In genomic region chrV:11462963-11463453, ce11 we compare ENCODE assay signal across 4 worm cellular contexts.
TF ChIP-seq lines count a peak whose summit lies in the region.

zipt-16 (plus strand) TSS chrV:11463013.

TF ChIP-seq in whole organism, L1 larva, 84 proteins besides CTCF, POLR2A, EP300 and RAD21 (continues in another document):
- TF ChIP-seq nhr-85 (tag; lab: Kevin White, UChicago) (peak; percentile 60), egl-13 (tag; optimal IDR thresholded peaks at IDR 0.05; lab: Kevin White, UChicago) (no peak), ceh-90 (tag; optimal IDR thresholded peaks at IDR 0.05; lab: Kevin White, UChicago) (no peak), aha-1 (tag; optimal IDR thresholded peaks at IDR 0.05; lab: Kevin White, UChicago) (no peak), fos-1 (tag; optimal IDR thresholded peaks at IDR 0.05; lab: Kevin White, UChicago) (no peak), ztf-11 (tag; optimal IDR thresholded peaks at IDR 0.05; lab: Kevin White, UChicago) (no peak), alr-1 (tag; optimal IDR thresholded peaks at IDR 0.05; lab: Kevin White, UChicago; ENCODE audit: borderline replicate concordance) (no peak), lin-14 (GFP tag; optimal IDR thresholded peaks at IDR 0.05; lab: Kevin White, UChicago) (peak; percentile 19), nhr-84 (tag; optimal IDR thresholded peaks at IDR 0.05; lab: Kevin White, UChicago) (no peak), lin-15B (tag; optimal IDR thresholded peaks at IDR 0.05; lab: Kevin White, UChicago) (no peak), blmp-1 (tag; optimal IDR thresholded peaks at IDR 0.05; lab: Kevin White, UChicago) (peak; percentile 12), mep-1 (tag; optimal IDR thresholded peaks at IDR 0.05; lab: Kevin White, UChicago) (no peak), efl-1 (optimal IDR thresholded peaks at IDR 0.05; lab: Kevin White, UChicago) (no peak), efl-1 (GFP tag; optimal IDR thresholded peaks at IDR 0.05 in 1 of 2; lab: Kevin White, UChicago) (no peak), sptf-1 (tag; optimal IDR thresholded peaks at IDR 0.05; lab: Kevin White, UChicago) (no peak), nhr-71 (tag; optimal IDR thresholded peaks at IDR 0.05; lab: Kevin White, UChicago) (no peak), efl-3 (GFP tag; optimal IDR thresholded peaks at IDR 0.05; lab: Kevin White, UChicago) (no peak), nhr-47 (tag; optimal IDR thresholded peaks at IDR 0.05; lab: Kevin White, UChicago) (no peak), sup-37 (GFP tag; optimal IDR thresholded peaks at IDR 0.05; lab: Kevin White, UChicago) (no peak), unc-98 (GFP tag; IDR thresholded peaks at IDR 0.05; lab: Robert Waterston, UW) (no peak), zip-4 (GFP tag; optimal IDR thresholded peaks at IDR 0.05; lab: Kevin White, UChicago) (no peak), grh-1 (GFP tag; IDR thresholded peaks at IDR 0.05; lab: Robert Waterston, UW) (no peak), irx-1 (tag; optimal IDR thresholded peaks at IDR 0.05; lab: Kevin White, UChicago) (no peak), pag-3 (tag; optimal IDR thresholded peaks at IDR 0.05; lab: Kevin White, UChicago; ENCODE audit: borderline replicate concordance, insufficient read depth) (no peak)

TF ChIP-seq in whole organism, L2 larva, 48 proteins besides CTCF, POLR2A, EP300 and RAD21:
- TF ChIP-seq lin-39 (tag; optimal IDR thresholded peaks at IDR 0.05; lab: Kevin White, UChicago) (no peak), ztf-1 (GFP tag; conservative IDR thresholded peaks at IDR 0.05; lab: Robert Waterston, UW) (0 out of 2 replicates have a peak, but pooled peaks have one; percentile 60)

TF ChIP-seq in whole organism, L3 larva, 47 proteins besides CTCF, POLR2A, EP300 and RAD21:
- TF ChIP-seq elt-1 (tag; optimal IDR thresholded peaks at IDR 0.05; lab: Kevin White, UChicago), result peak; percentile 13
- TF ChIP-seq mdl-1 (tag; optimal IDR thresholded peaks at IDR 0.05; lab: Kevin White, UChicago), result no peak

TF ChIP-seq in whole organism, late embryonic, 69 proteins besides CTCF, POLR2A, EP300 and RAD21:
- TF ChIP-seq hlh-15 (tag; optimal IDR thresholded peaks at IDR 0.05; lab: Kevin White, UChicago) (no peak), elt-4 (tag; optimal IDR thresholded peaks at IDR 0.05; lab: Kevin White, UChicago) (peak; percentile 2), ahr-1 (tag; optimal IDR thresholded peaks at IDR 0.05; lab: Kevin White, UChicago) (no peak)
